Worm (Caenorhabditis elegans): ENCODE measurements around the gene F11D11.4.

Gene F11D11.4

DNA sequence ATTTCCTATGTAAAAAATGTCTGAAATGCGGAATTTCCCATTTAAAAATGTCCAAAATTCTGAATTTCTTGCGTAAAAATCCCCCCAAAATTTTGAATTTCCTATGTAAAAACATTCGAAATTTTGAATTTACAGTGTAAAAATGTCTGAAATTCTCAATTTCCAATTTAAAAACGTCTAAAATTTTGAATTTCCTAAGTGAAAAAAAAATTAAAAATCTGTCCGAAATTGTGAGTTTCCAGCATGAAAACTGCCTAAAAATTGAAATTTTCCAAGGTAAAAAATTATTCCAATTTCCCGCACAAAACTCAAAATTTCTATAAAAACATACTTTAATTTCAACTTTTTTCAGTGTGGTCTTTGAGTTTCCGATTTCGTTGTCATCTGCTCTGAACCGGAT lies 39.3 kb upstream of the F11D11.4 start:
- peak; percentile 7 for TF ChIP-seq unc-86 (tag; optimal IDR thresholded peaks at IDR 0.05)
- no peak for TF ChIP-seq ceh-9 (tag; optimal IDR thresholded peaks at IDR 0.05)
- TF ChIP-seq sox-4 (tag; optimal IDR thresholded peaks at IDR 0.05), result no peak
- TF ChIP-seq sdc-2 (tag; optimal IDR thresholded peaks at IDR 0.05), result no peak

DNA sequence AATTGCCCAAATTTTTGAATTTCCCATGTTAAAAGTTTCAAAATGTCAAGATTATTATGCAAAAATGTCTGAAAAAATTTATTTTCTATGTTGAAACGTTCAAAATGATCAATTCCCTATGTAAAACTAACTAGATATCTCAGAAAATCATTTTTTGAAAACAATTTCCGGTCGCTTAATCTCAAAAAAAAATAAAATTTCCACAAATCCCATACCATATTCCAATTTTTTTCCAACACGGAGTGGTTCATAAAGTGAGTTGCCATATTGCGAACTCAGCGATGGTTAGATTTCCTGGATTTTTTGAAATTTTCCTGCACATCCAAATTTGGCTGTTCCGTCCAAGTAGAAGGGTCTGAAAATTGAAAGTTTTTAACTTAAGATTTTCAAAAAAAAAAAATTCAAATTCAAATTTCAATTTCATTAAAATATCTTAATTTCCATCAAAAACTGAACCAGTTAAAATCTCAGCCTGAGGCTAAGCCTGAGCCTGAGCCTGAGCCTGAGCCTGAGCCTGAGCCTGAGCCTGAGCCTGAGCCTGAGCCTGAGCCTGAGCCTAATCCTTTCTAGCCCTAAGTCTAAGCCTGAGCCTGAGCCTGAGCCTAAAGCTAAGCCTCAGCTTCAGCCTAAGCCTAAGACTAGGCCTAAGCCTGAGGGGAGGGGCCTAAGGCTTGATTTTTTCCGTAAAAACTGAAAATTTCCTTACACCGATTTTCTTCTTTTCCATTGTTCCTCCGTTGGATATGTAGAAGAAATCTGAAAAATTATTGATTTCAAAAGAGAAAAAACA lies 38.5 kb upstream of the F11D11.4 start:
- TF ChIP-seq lin-11 (tag; optimal IDR thresholded peaks at IDR 0.05) (no peak), fkh-6 (tag; optimal IDR thresholded peaks at IDR 0.05) (no peak), elt-4 (tag; optimal IDR thresholded peaks at IDR 0.05) (no peak), hlh-15 (tag; optimal IDR thresholded peaks at IDR 0.05) (no peak), sox-4 (tag; optimal IDR thresholded peaks at IDR 0.05) (no peak), odd-2 (tag; optimal IDR thresholded peaks at IDR 0.05) (peak; percentile 35), ets-4 (tag; optimal IDR thresholded peaks at IDR 0.05) (no peak), ceh-9 (tag; optimal IDR thresholded peaks at IDR 0.05) (peak; percentile 37), hlh-30 (tag; optimal IDR thresholded peaks at IDR 0.05; ENCODE audit: insufficient read depth) (no peak), ceh-24 (tag; optimal IDR thresholded peaks at IDR 0.05) (no peak), dve-1 (tag; optimal IDR thresholded peaks at IDR 0.05) (peak; percentile 88), K02D7.2 (tag; optimal IDR thresholded peaks at IDR 0.05) (no peak), dmd-4 (tag; optimal IDR thresholded peaks at IDR 0.05; ENCODE audit: borderline replicate concordance) (no peak), pha-4 (tag; optimal IDR thresholded peaks at IDR 0.05) (no peak), nhr-232 (tag; optimal IDR thresholded peaks at IDR 0.05) (no peak), zip-5 (tag; optimal IDR thresholded peaks at IDR 0.05) (no peak), pax-1 (tag; optimal IDR thresholded peaks at IDR 0.05) (no peak), ama-1 (optimal IDR thresholded peaks at IDR 0.05) (no peak), K09A11.1 (tag; optimal IDR thresholded peaks at IDR 0.05; ENCODE audit: insufficient read depth) (no peak), F13H6.1 (tag; optimal IDR thresholded peaks at IDR 0.05) (no peak), ttx-3 (tag; optimal IDR thresholded peaks at IDR 0.05) (no peak), ceh-6 (GFP tag; optimal IDR thresholded peaks at IDR 0.05) (no peak), lim-6 (tag; optimal IDR thresholded peaks at IDR 0.05) (no peak)

DNA sequence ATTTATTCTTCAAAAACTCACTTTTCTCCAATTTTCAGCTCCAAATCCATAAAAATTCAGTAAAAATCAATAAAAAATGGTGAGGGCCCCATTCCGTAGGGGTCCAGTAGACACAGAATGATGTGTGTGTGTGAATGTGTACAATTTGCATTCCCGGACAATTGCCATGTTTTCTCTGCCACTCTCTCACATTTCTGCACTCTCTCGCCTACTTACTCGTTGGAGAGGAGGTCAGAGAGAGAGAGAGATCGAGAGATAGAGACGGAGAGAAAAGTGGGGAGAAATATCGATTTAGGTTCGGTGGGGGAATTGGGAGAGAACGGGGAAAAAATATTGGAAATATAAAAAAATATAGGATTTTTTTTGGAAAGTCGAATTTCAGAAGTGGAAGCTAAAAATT lies 37.6 kb upstream of the F11D11.4 start:
- no peak for TF ChIP-seq ama-1 (optimal IDR thresholded peaks at IDR 0.05)
- TF ChIP-seq ceh-18 (tag; optimal IDR thresholded peaks at IDR 0.05), result peak; percentile 31
- TF ChIP-seq gmeb-2 (tag; optimal IDR thresholded peaks at IDR 0.05), result no peak
- peak; percentile 49 for TF ChIP-seq C08G9.2 (tag; optimal IDR thresholded peaks at IDR 0.05)
- no peak for TF ChIP-seq mec-3 (tag; optimal IDR thresholded peaks at IDR 0.05; ENCODE audit: borderline replicate concordance)
- TF ChIP-seq K09A11.1 (tag; optimal IDR thresholded peaks at IDR 0.05; ENCODE audit: insufficient read depth), result no peak
- no peak for TF ChIP-seq elt-4 (tag; optimal IDR thresholded peaks at IDR 0.05)
- TF ChIP-seq pag-3 (tag; optimal IDR thresholded peaks at IDR 0.05; ENCODE audit: borderline replicate concordance), result no peak
- no peak for TF ChIP-seq hlh-13 (GFP tag; optimal IDR thresholded peaks at IDR 0.05)
- peak; percentile 79 for TF ChIP-seq pros-1 (tag; optimal IDR thresholded peaks at IDR 0.05)
- TF ChIP-seq ceh-22 (tag; optimal IDR thresholded peaks at IDR 0.05), result peak; percentile 9
- TF ChIP-seq pha-4 (tag; optimal IDR thresholded peaks at IDR 0.05), result no peak
- TF ChIP-seq unc-55 (GFP tag; optimal IDR thresholded peaks at IDR 0.05), result peak; percentile 92
- peak; percentile 70 for TF ChIP-seq pax-1 (tag; optimal IDR thresholded peaks at IDR 0.05)
- peak; percentile 18 for TF ChIP-seq fkh-6 (tag; optimal IDR thresholded peaks at IDR 0.05)
- no peak for TF ChIP-seq K02D7.2 (tag; optimal IDR thresholded peaks at IDR 0.05)
- TF ChIP-seq odd-2 (tag; optimal IDR thresholded peaks at IDR 0.05), result peak; percentile 24
- no peak for TF ChIP-seq sox-4 (tag; optimal IDR thresholded peaks at IDR 0.05)
- TF ChIP-seq ceh-6 (GFP tag; optimal IDR thresholded peaks at IDR 0.05), result peak; percentile 27
- TF ChIP-seq ahr-1 (tag; optimal IDR thresholded peaks at IDR 0.05), result no peak
- TF ChIP-seq T23F11.4 (GFP tag; optimal IDR thresholded peaks at IDR 0.05), result no peak
- no peak for TF ChIP-seq che-1 (tag; optimal IDR thresholded peaks at IDR 0.05)
- no peak for TF ChIP-seq hlh-6 (tag; optimal IDR thresholded peaks at IDR 0.05)
- no peak for TF ChIP-seq unc-3 (GFP tag; conservative IDR thresholded peaks at IDR 0.05)
- TF ChIP-seq unc-3 (tag; optimal IDR thresholded peaks at IDR 0.05), result no peak
- TF ChIP-seq lin-11 (tag; optimal IDR thresholded peaks at IDR 0.05), result no peak
- TF ChIP-seq nhr-232 (tag; optimal IDR thresholded peaks at IDR 0.05), result no peak
- no peak for TF ChIP-seq C38D4.7 (GFP tag; optimal IDR thresholded peaks at IDR 0.05)
- peak; percentile 29 for TF ChIP-seq syd-9 (tag; optimal IDR thresholded peaks at IDR 0.05)
- peak; percentile 52 for TF ChIP-seq dve-1 (tag; optimal IDR thresholded peaks at IDR 0.05)
- TF ChIP-seq rnt-1 (tag; optimal IDR thresholded peaks at IDR 0.05), result peak; percentile 21
- TF ChIP-seq tbx-2 (tag; optimal IDR thresholded peaks at IDR 0.05), result peak; percentile 90
- no peak for TF ChIP-seq zip-5 (tag; optimal IDR thresholded peaks at IDR 0.05)
- TF ChIP-seq sox-2 (GFP tag; IDR thresholded peaks at IDR 0.05), result no peak; the same call in 1 of the 2 replicates
- peak; percentile 7 for TF ChIP-seq ceh-2 (tag; optimal IDR thresholded peaks at IDR 0.05)
